Worm (Caenorhabditis elegans) whole organism, late embryonic: ENCODE data around the gene rps-22.

Source experiments
- C08G9.2 ChIP-seq: sonication (generic microtip); optimal IDR thresholded peaks from 2 replicates; lab custom pipeline; 2016; ENCODE audit warnings: mild to moderate bottlenecking, missing genetic modification characterization, moderate library complexity, missing compliant biosample characterization
- T23F11.4 ChIP-seq: fragments of 200-800 bp; sonication (Bioruptor generic); optimal IDR thresholded peaks from 2 replicates; lab custom pipeline; 2018; ENCODE audit warnings: mild to moderate bottlenecking, missing genetic modification characterization, missing compliant biosample characterization
- Y22D7AL.16 ChIP-seq: sonication (generic microtip); optimal IDR thresholded peaks from 2 replicates; lab custom pipeline; 2016; ENCODE audit warnings: missing genetic modification characterization, missing compliant biosample characterization
- ama-1 ChIP-seq: fragments of 150-350 bp; optimal IDR thresholded peaks from 2 replicates; lab custom pipeline; 2014
- ceh-14 ChIP-seq: sonication (generic microtip); optimal IDR thresholded peaks from 2 replicates; lab custom pipeline; 2016; ENCODE audit warnings: missing genotype, missing genetic modification characterization, missing compliant biosample characterization
- ceh-18 ChIP-seq: sonication (generic microtip); optimal IDR thresholded peaks from 2 replicates; lab custom pipeline; 2016; ENCODE audit warnings: missing genetic modification characterization, missing compliant biosample characterization
- ceh-19 ChIP-seq: fragments of 200-800 bp; sonication (Bioruptor generic); optimal IDR thresholded peaks from 2 replicates; lab custom pipeline; 2018; ENCODE audit warnings: mild to moderate bottlenecking, missing genetic modification characterization, missing compliant biosample characterization
- ceh-2 ChIP-seq: sonication (generic microtip); optimal IDR thresholded peaks from 2 replicates; lab custom pipeline; 2016; ENCODE audit warnings: missing genotype, missing genetic modification characterization, missing compliant biosample characterization
- ceh-24 ChIP-seq: sonication (generic microtip); optimal IDR thresholded peaks from 2 replicates; lab custom pipeline; 2016; ENCODE audit warnings: mild to moderate bottlenecking, missing genetic modification characterization, missing compliant biosample characterization
- ceh-34 ChIP-seq: sonication (generic microtip); optimal IDR thresholded peaks from 2 replicates; lab custom pipeline; 2016; ENCODE audit warnings: mild to moderate bottlenecking, missing genetic modification characterization, missing compliant biosample characterization
- ceh-6 ChIP-seq: fragments of 200-800 bp; sonication (Bioruptor generic); optimal IDR thresholded peaks from 2 replicates; lab custom pipeline; 2018; ENCODE audit warnings: mild to moderate bottlenecking, missing genetic modification characterization, missing compliant biosample characterization
- ceh-9 ChIP-seq: sonication (generic microtip); optimal IDR thresholded peaks from 2 replicates; lab custom pipeline; 2016; ENCODE audit warnings: mild to moderate bottlenecking, missing genetic modification characterization, inconsistent platforms, missing compliant biosample characterization
- dve-1 ChIP-seq: sonication (generic microtip); optimal IDR thresholded peaks from 2 replicates; lab custom pipeline; 2017; ENCODE audit warnings: antibody characterized with exemption, mild to moderate bottlenecking, missing genetic modification characterization, missing compliant biosample characterization
- elt-2 ChIP-seq: sonication (generic microtip); optimal IDR thresholded peaks from 2 replicates; lab custom pipeline; 2016; ENCODE audit warnings: missing genetic modification reagents, missing genetic modification characterization, missing compliant biosample characterization
- fax-1 ChIP-seq: sonication (generic microtip); optimal IDR thresholded peaks from 2 replicates; lab custom pipeline; 2016; ENCODE audit warnings: missing genotype, missing genetic modification characterization, missing compliant biosample characterization
- fkh-10 ChIP-seq: fragments of 150-350 bp; optimal IDR thresholded peaks from 2 replicates; lab custom pipeline; 2014; ENCODE audit warnings: missing biosample characterization, missing genetic modification reagents, missing genetic modification characterization
- fkh-6 ChIP-seq: sonication (generic microtip); optimal IDR thresholded peaks from 2 replicates; lab custom pipeline; 2016; ENCODE audit warnings: missing genetic modification characterization, missing compliant biosample characterization
- gmeb-2 ChIP-seq: sonication (generic microtip); optimal IDR thresholded peaks from 2 replicates; lab custom pipeline; 2016; ENCODE audit warnings: missing genetic modification characterization, inconsistent platforms, missing compliant biosample characterization
- hlh-15 ChIP-seq: sonication (generic microtip); optimal IDR thresholded peaks from 2 replicates; lab custom pipeline; 2016; ENCODE audit warnings: missing genetic modification characterization, missing compliant biosample characterization
- hlh-30 ChIP-seq: sonication (generic microtip); optimal IDR thresholded peaks from 2 replicates; lab custom pipeline; 2017; ENCODE audit warnings: antibody characterized with exemption, missing genetic modification characterization, missing compliant biosample characterization; ENCODE audit not compliant: insufficient read depth
- hlh-8 ChIP-seq: sonication (generic microtip); optimal IDR thresholded peaks from 2 replicates; lab custom pipeline; 2016; ENCODE audit warnings: missing genotype, missing genetic modification characterization, missing compliant biosample characterization
- lim-6 ChIP-seq: sonication (generic microtip); optimal IDR thresholded peaks from 2 replicates; lab custom pipeline; 2016; ENCODE audit warnings: missing genetic modification characterization, missing compliant biosample characterization
- madf-2 ChIP-seq: sonication (generic microtip); optimal IDR thresholded peaks from 2 replicates; lab custom pipeline; 2017; ENCODE audit warnings: missing genetic modification characterization, missing compliant biosample characterization
- nfya-1 ChIP-seq: sonication (generic microtip); optimal IDR thresholded peaks from 2 replicates; lab custom pipeline; 2017; ENCODE audit warnings: missing genetic modification characterization, mild to moderate bottlenecking, missing compliant biosample characterization, antibody characterized with exemption, moderate library complexity
- npax-4 ChIP-seq: sonication (generic microtip); optimal IDR thresholded peaks from 2 replicates; lab custom pipeline; 2016; ENCODE audit warnings: missing genetic modification characterization, missing compliant biosample characterization
- odd-2 ChIP-seq: sonication (generic microtip); optimal IDR thresholded peaks from 2 replicates; lab custom pipeline; 2017; ENCODE audit warnings: antibody characterized with exemption, mild to moderate bottlenecking, missing genetic modification characterization, missing compliant biosample characterization
- pag-3 ChIP-seq: sonication (generic microtip); optimal IDR thresholded peaks from 2 replicates; lab custom pipeline; 2016; ENCODE audit warnings: missing compliant biosample characterization, missing genetic modification characterization, borderline replicate concordance
- pat-9 ChIP-seq: fragments of 200-800 bp; sonication (Bioruptor generic); optimal IDR thresholded peaks from 2 replicates; lab custom pipeline; 2018; ENCODE audit warnings: mild to moderate bottlenecking, missing genetic modification characterization, moderate library complexity, missing compliant biosample characterization
- pha-2 ChIP-seq: sonication (generic microtip); optimal IDR thresholded peaks from 2 replicates; lab custom pipeline; 2017; ENCODE audit warnings: mild to moderate bottlenecking, missing genetic modification characterization, missing compliant biosample characterization
- pros-1 ChIP-seq: fragments of 150-350 bp; optimal IDR thresholded peaks from 2 replicates; lab custom pipeline; 2014; ENCODE audit warnings: missing biosample characterization, missing genetic modification reagents, missing genetic modification characterization
- ref-2 ChIP-seq: sonication (generic microtip); optimal IDR thresholded peaks from 2 replicates; lab custom pipeline; 2016; ENCODE audit warnings: missing genetic modification characterization, missing compliant biosample characterization
- rnt-1 ChIP-seq: sonication (generic microtip); optimal IDR thresholded peaks from 2 replicates; lab custom pipeline; 2016; ENCODE audit warnings: missing genetic modification characterization, missing compliant biosample characterization
- sox-4 ChIP-seq: sonication (generic microtip); optimal IDR thresholded peaks from 2 replicates; lab custom pipeline; 2017; ENCODE audit warnings: mild to moderate bottlenecking, missing genetic modification characterization, inconsistent platforms, missing compliant biosample characterization
- tbx-7 ChIP-seq: sonication (generic microtip); optimal IDR thresholded peaks from 2 replicates; lab custom pipeline; 2016; ENCODE audit warnings: missing genotype, missing genetic modification characterization, missing compliant biosample characterization
- unc-3 ChIP-seq, 2 experiments: fragments of 200-800 bp in 1 of 2; sonication (Bioruptor generic) in 1 of 2; sonication (generic microtip) in 1 of 2; conservative IDR thresholded peaks in 1 of 2; optimal IDR thresholded peaks in 1 of 2; 2 replicates each; pipeline versions ENCODE4 v1.3.6 to Lab custom; 2016 to 2022; ENCODE audit warnings: missing compliant biosample characterization in 2 of 2, missing genetic modification characterization in 2 of 2, missing genetic modification reagents in 1 of 2
- unc-42 ChIP-seq: sonication (generic microtip); optimal IDR thresholded peaks from 2 replicates; lab custom pipeline; 2016; ENCODE audit warnings: missing genotype, missing genetic modification characterization, missing compliant biosample characterization
- unc-55 ChIP-seq: sonication (generic microtip); optimal IDR thresholded peaks from 2 replicates; lab custom pipeline; 2017; ENCODE audit warnings: missing biosample characterization, missing genetic modification reagents, missing genetic modification characterization

rps-22 gene

DNA sequence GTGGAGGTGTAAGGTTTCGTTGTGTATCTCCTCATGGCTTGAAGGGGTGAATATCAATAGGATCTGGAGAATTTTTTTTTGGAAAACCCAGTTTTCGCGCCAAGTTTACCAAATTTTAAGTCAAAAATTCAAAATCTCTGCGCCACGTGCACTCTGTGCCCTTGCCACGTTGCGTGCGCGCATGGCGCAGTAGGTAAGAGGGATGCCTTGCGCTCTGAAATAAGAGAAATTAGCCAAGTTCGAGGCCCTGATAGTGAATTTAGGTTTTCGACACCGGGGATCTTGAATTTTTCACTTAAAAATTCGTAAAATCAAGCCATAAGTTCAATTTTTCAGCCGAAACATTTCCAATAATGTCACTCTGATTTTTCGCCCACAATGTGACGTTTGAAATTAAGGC, 31.1 kb downstream of the rps-22 start:
- TF ChIP-seq gmeb-2 (tag; lab: Kevin White, UChicago) (no peak), ceh-6 (GFP tag; lab: Kevin White, UChicago) (no peak), ceh-19 (GFP tag; lab: Kevin White, UChicago) (no peak), tbx-7 (no peak), ceh-34 (tag; lab: Kevin White, UChicago) (no peak), ama-1 (lab: Kevin White, UChicago) (no peak), unc-55 (GFP tag; lab: Kevin White, UChicago) (no peak), lim-6 (tag; lab: Kevin White, UChicago) (no peak), Y22D7AL.16 (no peak)

DNA sequence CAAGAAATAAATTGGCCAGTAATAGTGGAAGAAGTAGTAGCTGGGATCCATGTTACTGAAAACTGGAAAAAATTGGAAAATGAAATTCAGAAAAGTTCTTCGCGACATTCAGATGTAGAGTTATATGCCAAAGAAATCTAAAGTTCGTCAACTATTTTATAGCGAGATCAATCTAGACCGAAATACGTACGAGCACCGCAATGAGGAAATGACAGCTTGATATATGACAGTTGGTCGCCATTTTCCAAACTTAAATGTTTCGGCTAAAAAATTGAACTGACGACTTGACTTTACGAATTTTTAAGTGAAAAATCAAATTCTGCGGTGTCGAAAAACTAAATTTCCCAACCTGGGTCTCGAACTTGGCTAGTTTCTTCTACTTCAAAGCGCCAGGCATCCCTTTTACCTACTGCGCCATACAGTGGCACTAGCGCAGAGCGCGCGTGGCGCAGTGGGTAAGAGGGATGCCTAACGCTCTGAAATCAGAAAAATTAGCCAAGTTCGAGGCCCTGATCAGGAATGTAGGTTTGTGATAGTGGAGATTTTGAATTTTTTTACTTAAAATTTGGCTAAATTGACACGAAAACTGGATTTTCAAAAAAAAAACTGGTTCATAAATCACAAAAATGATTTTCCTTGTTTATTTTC, 32.4 kb downstream of the rps-22 start, which contains the start of gene srd-66:
TSS of gene srd-66 (minus strand) at position 51 of the 648 bp plus-strand sequence.
- TF ChIP-seq fax-1 (tag; lab: Kevin White, UChicago) (no peak), pat-9 (no peak), pag-3 (tag; lab: Kevin White, UChicago) (no peak), fkh-10 (GFP tag; lab: Kevin White, UChicago) (no peak), npax-4 (no peak), hlh-8 (tag; lab: Kevin White, UChicago) (no peak), rnt-1 (tag; lab: Kevin White, UChicago) (no peak), hlh-30 (tag; lab: Kevin White, UChicago) (no peak), unc-3 (GFP tag; conservative IDR thresholded peaks at IDR 0.05; lab: Robert Waterston, UW) (no peak), unc-3 (tag; optimal IDR thresholded peaks at IDR 0.05; lab: Kevin White, UChicago) (no peak), unc-42 (tag; lab: Kevin White, UChicago) (no peak), ceh-19 (GFP tag; lab: Kevin White, UChicago) (no peak), sox-4 (tag; lab: Kevin White, UChicago) (no peak), ceh-18 (no peak), odd-2 (no peak), pros-1 (tag; lab: Kevin White, UChicago) (no peak), ceh-2 (tag; lab: Kevin White, UChicago) (no peak), nfya-1 (tag; lab: Kevin White, UChicago) (no peak)

DNA sequence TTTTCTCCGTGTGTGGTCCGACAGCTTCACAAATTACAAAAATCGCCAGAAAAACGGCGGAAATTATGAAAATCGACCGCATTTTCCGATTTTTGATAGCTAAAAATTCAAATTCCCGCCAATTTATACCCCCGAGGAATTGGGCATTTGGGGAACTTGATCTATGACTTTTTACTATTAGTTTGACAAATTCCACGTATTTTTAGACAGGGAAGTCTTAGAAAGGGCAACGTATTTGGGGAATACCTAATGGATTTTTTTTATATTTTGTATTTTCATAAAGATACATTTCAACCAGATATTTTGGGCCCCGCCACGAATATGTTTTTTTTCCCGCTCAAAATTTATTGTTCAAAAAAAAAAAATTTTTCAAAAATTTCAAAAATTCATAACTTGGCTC, 34.5 kb downstream of the rps-22 start, which contains the start of gene Y39A3B.7:
TSS of gene Y39A3B.7 (minus strand) at position 101 of the 400 bp plus-strand sequence.
- TF ChIP-seq ref-2 (tag; lab: Kevin White, UChicago): no peak

DNA sequence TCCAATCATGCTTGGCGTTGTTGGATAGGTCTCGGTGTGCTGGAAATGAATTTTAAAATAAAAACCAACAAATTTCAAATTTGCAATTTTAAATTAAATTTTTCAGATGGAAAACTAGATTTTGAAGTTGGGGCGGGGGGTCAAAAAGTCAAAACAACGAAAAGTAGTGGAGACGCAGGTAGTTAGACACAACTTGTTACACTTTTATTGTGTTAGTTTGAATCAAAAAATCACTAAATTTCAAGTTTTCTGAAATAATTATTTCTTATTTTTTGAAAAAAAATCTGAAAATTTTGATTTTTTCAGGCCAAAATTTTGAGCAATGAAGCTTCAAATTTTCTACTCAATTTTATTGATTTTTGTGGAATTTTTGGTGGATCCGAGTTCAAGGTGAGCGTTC, 37.4 kb downstream of the rps-22 start, which contains the start of gene Y39A3B.8:
TSS of gene Y39A3B.8 (plus strand) at position 301 of the 400 bp plus-strand sequence.
- TF ChIP-seq gmeb-2 (tag; lab: Kevin White, UChicago) (no peak), madf-2 (tag; lab: Kevin White, UChicago) (no peak), dve-1 (tag; lab: Kevin White, UChicago) (no peak), fkh-6 (tag; lab: Kevin White, UChicago) (no peak), fkh-10 (GFP tag; lab: Kevin White, UChicago) (no peak), ceh-2 (tag; lab: Kevin White, UChicago) (no peak), ceh-9 (tag; lab: Kevin White, UChicago) (no peak), pha-2 (no peak), T23F11.4 (GFP tag; lab: Kevin White, UChicago) (no peak), unc-55 (GFP tag; lab: Kevin White, UChicago) (no peak), sox-4 (tag; lab: Kevin White, UChicago) (no peak), hlh-15 (tag; lab: Kevin White, UChicago) (no peak), C08G9.2 (tag; lab: Kevin White, UChicago) (no peak), odd-2 (no peak), ceh-14 (tag; lab: Kevin White, UChicago) (no peak), elt-2 (no peak), ceh-24 (no peak), ceh-34 (tag; lab: Kevin White, UChicago) (no peak)
